Fruit fly (Drosophila melanogaster): Measurements from ENCODE around the gene CG32066.

dm6 chr3L:10647158-10647557 is 13.7 kb downstream of the CG32066 start:
- TF ChIP-seq ttk (optimal IDR thresholded peaks at IDR 0.05) (no peak), Myc (optimal IDR thresholded peaks at IDR 0.05) (no peak), h (optimal IDR thresholded peaks at IDR 0.05) (no peak), psq (optimal IDR thresholded peaks at IDR 0.05) (no peak), Sin3A (optimal IDR thresholded peaks at IDR 0.05) (no peak)
